Fruit fly (Drosophila melanogaster): ENCODE data around the gene Or94a.

The Or94a gene

DNA sequence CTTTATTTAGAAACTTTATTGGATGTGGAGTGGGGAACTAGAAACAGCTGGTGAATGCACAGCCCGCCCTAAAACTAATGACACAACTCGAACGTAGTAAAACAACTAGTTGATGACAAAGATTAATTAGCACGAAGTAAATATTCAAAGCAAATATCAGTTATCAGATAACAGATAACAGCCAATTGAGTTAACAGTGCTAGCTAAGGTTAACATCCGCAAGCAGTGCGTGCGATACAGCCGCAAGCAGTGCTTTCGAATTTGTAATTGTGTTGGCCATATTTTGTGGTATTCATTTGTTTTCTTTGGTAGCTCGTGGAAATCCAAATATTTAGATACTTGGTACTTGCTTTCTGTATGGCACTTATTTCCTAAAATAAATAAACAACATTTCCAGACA lies 26.4 kb downstream of the Or94a start:
- TF ChIP-seq CG34406 (GFP tag; optimal IDR thresholded peaks at IDR 0.05): no peak
- no peak for TF ChIP-seq CG3032 (tag; optimal IDR thresholded peaks at IDR 0.05)
- TF ChIP-seq Eip93F (GFP tag; optimal IDR thresholded peaks at IDR 0.05): no peak
- no peak for TF ChIP-seq Ets21C (GFP tag; optimal IDR thresholded peaks at IDR 0.05)
- peak; percentile 91 for TF ChIP-seq fkh (GFP tag; optimal IDR thresholded peaks at IDR 0.05)
- TF ChIP-seq cyc (GFP tag; optimal IDR thresholded peaks at IDR 0.05): no peak
- no peak for TF ChIP-seq svp (GFP tag)
- no peak for TF ChIP-seq Ets96B (tag; optimal IDR thresholded peaks at IDR 0.05)
- peak; percentile 17 for TF ChIP-seq Eip78C (GFP tag)
- TF ChIP-seq pdm3 (GFP tag; optimal IDR thresholded peaks at IDR 0.05): no peak
- TF ChIP-seq dac (GFP tag; optimal IDR thresholded peaks at IDR 0.05): no peak
- no peak for TF ChIP-seq net (GFP tag; optimal IDR thresholded peaks at IDR 0.05)

DNA sequence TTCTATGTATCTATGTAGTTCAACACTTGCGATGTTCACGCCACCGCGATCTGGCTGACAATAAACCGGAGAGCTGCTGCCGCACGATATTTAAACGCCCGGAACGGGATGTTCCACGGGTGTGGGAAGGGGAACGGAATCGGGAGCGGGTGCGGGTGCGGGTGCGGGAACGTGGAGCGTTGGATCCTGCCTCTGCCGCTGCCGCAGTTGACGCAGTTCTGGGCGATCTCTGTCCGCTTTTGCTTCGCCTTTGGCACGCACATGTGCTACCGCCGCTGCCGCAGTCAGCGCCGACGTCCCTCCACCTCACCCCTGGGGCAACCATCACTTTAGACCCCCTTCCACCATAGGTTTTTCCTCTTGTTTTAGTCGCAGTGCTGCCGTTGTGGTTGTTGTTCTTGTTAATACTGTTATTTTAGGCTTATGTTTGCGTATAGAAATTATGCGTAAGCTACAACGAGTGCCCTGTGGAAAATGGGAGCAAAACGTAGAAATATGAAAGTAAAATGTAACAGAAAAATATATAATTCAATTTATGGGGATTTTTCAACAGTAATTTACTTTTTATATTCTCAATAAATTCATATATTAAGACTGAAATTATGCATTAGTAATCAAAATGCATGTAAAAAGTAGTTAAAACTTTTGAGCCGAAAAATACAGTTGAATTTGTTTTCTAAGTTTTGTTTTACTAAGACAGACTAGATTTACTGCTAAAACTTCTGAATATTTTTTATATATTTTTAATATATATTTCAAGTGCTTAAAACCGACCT lies 39.8 kb downstream of the Or94a start, which contains the start of gene lmd:
Gene lmd (minus strand): TSS at position 62 of the 776 bp plus-strand sequence.
- TF ChIP-seq pdm3 (GFP tag; optimal IDR thresholded peaks at IDR 0.05): no peak
- TF ChIP-seq CG1621 (tag; optimal IDR thresholded peaks at IDR 0.05): peak; percentile 86
- no peak for TF ChIP-seq OdsH (GFP tag; optimal IDR thresholded peaks at IDR 0.05)
- TF ChIP-seq Smox (GFP tag; optimal IDR thresholded peaks at IDR 0.05): no peak
- no peak for TF ChIP-seq CG6854 (GFP tag; optimal IDR thresholded peaks at IDR 0.05)
- TF ChIP-seq CG7368 (GFP tag; optimal IDR thresholded peaks at IDR 0.05): no peak
- TF ChIP-seq Eip78C (GFP tag): peak; percentile 46
- TF ChIP-seq CG6163 (GFP tag; IDR thresholded peaks at IDR 0.05): no peak

DNA sequence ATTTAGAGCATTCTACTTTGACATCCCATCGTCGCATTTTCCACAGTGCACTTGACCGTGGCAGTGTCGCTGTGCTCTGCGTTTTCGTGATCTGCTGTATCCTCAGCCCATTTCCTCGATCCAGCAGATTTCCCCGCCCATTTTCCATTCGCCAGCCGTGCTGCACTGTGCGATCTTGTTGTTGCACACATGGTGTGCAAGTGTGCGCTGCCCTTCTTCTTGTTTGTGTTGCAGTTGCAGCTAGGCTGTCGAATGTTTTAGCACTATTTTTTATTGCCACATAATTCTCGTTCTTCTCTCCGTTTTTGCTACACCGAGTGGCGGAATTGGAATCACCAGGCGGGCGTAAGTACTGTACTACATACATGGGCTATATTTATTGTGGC lies 40.3 kb downstream of the Or94a start:
- peak; percentile 5 for TF ChIP-seq net (GFP tag; optimal IDR thresholded peaks at IDR 0.05)
- no peak for TF ChIP-seq CG6163 (GFP tag; IDR thresholded peaks at IDR 0.05)
- no peak for TF ChIP-seq acj6 (GFP tag; optimal IDR thresholded peaks at IDR 0.05)
- TF ChIP-seq Hr4 (GFP tag; optimal IDR thresholded peaks at IDR 0.05): no peak
- TF ChIP-seq dac (GFP tag; optimal IDR thresholded peaks at IDR 0.05): no peak
- no peak for TF ChIP-seq Lpt (GFP tag; optimal IDR thresholded peaks at IDR 0.05)
- TF ChIP-seq fd85E (GFP tag; optimal IDR thresholded peaks at IDR 0.05): no peak

DNA sequence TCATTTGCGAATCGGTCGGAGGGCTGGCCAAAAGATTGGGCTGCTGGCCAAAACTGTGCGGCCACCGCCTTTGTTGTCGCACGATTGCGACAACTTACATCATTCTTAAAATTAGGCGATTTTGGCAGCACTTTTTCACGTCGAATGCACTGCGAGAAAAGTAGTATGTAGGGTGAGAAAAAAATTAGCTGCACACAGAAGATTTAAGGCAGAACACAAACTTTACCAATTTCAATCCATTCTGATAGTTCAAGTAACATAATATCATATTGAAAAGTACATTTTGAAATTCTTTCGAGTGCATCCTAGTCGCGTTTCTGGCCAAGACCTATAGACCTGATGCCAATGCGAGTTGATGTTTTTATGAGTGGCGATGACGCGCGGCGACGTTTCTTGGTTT lies 41.4 kb downstream of the Or94a start:
- TF ChIP-seq Gug (GFP tag; IDR thresholded peaks at IDR 0.05) (0 out of 2 replicates have a peak, but pooled peaks have one; percentile 24), CG32006 (GFP tag; optimal IDR thresholded peaks at IDR 0.05) (peak; percentile 15), Hr4 (GFP tag; optimal IDR thresholded peaks at IDR 0.05) (peak; percentile 15), Eip78C (GFP tag) (peak; percentile 10), CG16779 (tag; optimal IDR thresholded peaks at IDR 0.05) (no peak), eg (GFP tag; IDR thresholded peaks at IDR 0.05) (peak; percentile 47; the same call in 2 of the 3 replicates)

DNA sequence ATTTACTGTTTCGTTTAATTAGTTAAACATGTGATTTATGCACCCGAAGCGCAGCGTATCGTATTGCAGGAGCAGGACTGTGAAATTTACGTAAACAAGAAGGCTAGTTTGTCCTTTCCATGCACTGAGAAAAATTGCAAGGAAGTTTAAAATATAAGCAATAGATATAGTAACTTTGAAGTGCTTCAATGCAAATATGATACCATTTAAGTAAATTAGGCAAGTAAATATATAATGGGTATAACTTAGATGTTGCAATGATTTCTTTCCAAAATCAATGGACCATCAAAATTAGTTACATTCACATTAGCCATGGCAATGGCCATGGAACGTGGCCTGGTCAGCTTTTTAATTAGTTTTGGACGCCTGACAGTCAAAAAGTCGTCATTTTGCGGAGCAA lies 43.8 kb downstream of the Or94a start:
- TF ChIP-seq CG15336 (GFP tag; IDR thresholded peaks at IDR 0.05) (no peak), Eip78C (GFP tag) (peak; percentile 10)

DNA sequence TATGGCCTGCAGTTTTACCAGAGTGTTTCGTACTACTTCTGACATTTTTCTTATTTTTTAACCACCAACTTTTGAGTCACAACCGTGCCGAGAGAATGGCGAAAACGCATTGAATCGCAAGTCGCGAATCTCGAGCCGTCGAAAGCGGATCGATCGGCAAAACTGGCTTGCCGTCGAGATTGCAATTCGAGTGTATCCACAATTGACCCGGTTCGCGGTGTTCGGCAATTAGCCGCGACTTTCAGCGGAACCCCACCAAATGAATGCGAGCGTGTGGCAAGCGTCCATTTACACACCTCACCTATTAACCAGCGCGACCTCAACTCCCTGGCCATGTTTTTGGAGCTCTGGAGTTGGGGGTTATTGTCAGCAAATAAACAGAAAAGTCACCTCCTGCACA lies 48.4 kb downstream of the Or94a start, which contains the start of gene CG13833:
Gene CG13833 (minus strand): TSS at position 101 of the 400 bp plus-strand sequence.
- TF ChIP-seq CG11902 (GFP tag; optimal IDR thresholded peaks at IDR 0.05): no peak
- peak; percentile 28 for TF ChIP-seq Eip78C (GFP tag)

DNA sequence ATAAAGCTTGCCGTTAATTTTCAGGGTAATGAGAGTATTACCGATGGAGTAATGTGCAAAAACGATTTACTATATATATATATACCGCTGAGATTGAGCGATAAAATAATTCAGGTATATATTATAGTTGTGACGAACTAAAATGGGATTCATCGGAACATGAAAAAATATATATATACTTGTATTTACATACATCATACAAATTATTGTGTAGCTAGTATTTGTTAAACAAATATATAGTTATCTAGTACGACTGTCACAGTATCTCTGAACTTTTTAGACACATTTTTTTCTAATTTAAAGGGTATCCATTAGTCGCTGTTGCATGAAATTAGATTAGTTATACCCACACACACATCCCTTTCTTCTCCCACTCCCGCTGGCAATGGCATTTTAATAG lies 49.2 kb downstream of the Or94a start:
- TF ChIP-seq Eip78C (GFP tag): peak; percentile 62
- no peak for TF ChIP-seq achi (GFP tag; optimal IDR thresholded peaks at IDR 0.05)
